Fruit fly (Drosophila melanogaster): ENCODE measurements around the gene CG7824.

Gene CG7824

DNA sequence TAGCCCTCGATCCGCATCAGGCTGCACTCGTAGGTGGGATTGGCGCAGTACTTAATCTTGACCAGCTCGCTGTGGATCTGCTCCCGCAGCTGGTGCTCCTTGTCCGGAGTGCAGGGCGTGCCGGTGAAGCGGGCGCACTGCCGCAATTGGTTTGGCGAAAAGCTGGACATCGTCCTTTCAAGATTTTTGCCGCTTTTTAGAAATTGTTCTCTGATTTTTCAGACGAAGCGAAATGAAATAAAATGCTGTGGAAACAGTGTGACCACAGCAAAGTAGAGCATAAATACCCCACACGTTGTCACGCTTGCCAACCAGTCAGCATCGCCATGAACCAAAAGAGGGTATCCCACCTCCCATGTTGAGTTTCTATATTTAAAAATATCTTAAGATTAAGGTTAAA, 1.5 kb downstream of the CG7824 start, which contains the start of gene dgt1 (continued):
- no peak for TF ChIP-seq CG7987 (GFP tag; optimal IDR thresholded peaks at IDR 0.05)
- no peak for TF ChIP-seq CkIIα-i1 (GFP tag; IDR thresholded peaks at IDR 0.05)
- TF ChIP-seq CG4328 (GFP tag; optimal IDR thresholded peaks at IDR 0.05), result no peak
- TF ChIP-seq CG18262 (tag; optimal IDR thresholded peaks at IDR 0.05), result no peak
- TF ChIP-seq aop (GFP tag; IDR thresholded peaks at IDR 0.05), result no peak
- no peak for TF ChIP-seq CG17612 (GFP tag; IDR thresholded peaks at IDR 0.05)
- no peak for TF ChIP-seq cg (GFP tag; optimal IDR thresholded peaks at IDR 0.05)
- no peak for TF ChIP-seq CG1024 (GFP tag; IDR thresholded peaks at IDR 0.05)
- TF ChIP-seq CG10147 (GFP tag; optimal IDR thresholded peaks at IDR 0.05), result no peak
- no peak for TF ChIP-seq CG15696 (tag; optimal IDR thresholded peaks at IDR 0.05)
- no peak for TF ChIP-seq az2 (GFP tag; optimal IDR thresholded peaks at IDR 0.05)
- no peak for TF ChIP-seq Ptx1 (GFP tag; IDR thresholded peaks at IDR 0.05)
- TF ChIP-seq Atf6 (GFP tag; IDR thresholded peaks at IDR 0.05), result no peak
- no peak for TF ChIP-seq toy (GFP tag; IDR thresholded peaks at IDR 0.05)
- TF ChIP-seq CG1647 (GFP tag; optimal IDR thresholded peaks at IDR 0.05), result no peak
- no peak for TF ChIP-seq gsb (GFP tag; IDR thresholded peaks at IDR 0.05)
- TF ChIP-seq HLH4C (GFP tag; IDR thresholded peaks at IDR 0.05; ENCODE audit: partially characterized antibody), result no peak
- TF ChIP-seq Dp (GFP tag; optimal IDR thresholded peaks at IDR 0.05), result peak; percentile 93
- TF ChIP-seq CG17912 (GFP tag; optimal IDR thresholded peaks at IDR 0.05), result no peak
- no peak for TF ChIP-seq Ada2b (GFP tag; IDR thresholded peaks at IDR 0.05)
- no peak for TF ChIP-seq oc (tag; optimal IDR thresholded peaks at IDR 0.05)
- no peak for TF ChIP-seq Pdp1 (GFP tag; optimal IDR thresholded peaks at IDR 0.05)
- TF ChIP-seq Vsx1 (GFP tag; optimal IDR thresholded peaks at IDR 0.05), result no peak
- no peak for TF ChIP-seq CG8089 (GFP tag; optimal IDR thresholded peaks at IDR 0.05)
- TF ChIP-seq HLH54F (GFP tag; optimal IDR thresholded peaks at IDR 0.05), result no peak
- TF ChIP-seq ham (GFP tag; IDR thresholded peaks at IDR 0.05), result no peak
- peak; percentile 41 for TF ChIP-seq CG17829 (tag; optimal IDR thresholded peaks at IDR 0.05)
- TF ChIP-seq zfh1 (GFP tag; IDR thresholded peaks at IDR 0.05), result no peak
- no peak for TF ChIP-seq dysf (GFP tag; IDR thresholded peaks at IDR 0.05)
- no peak for TF ChIP-seq otp (GFP tag; IDR thresholded peaks at IDR 0.05)
- TF ChIP-seq sug (tag; optimal IDR thresholded peaks at IDR 0.05), result no peak
- TF ChIP-seq lola (GFP tag; optimal IDR thresholded peaks at IDR 0.05), result no peak
- no peak for TF ChIP-seq sc (optimal IDR thresholded peaks at IDR 0.05)
- no peak for TF ChIP-seq sc (GFP tag; optimal IDR thresholded peaks at IDR 0.05)
- no peak for TF ChIP-seq klu (GFP tag; IDR thresholded peaks at IDR 0.05)
- TF ChIP-seq wdn (GFP tag; IDR thresholded peaks at IDR 0.05), result no peak
- no peak for TF ChIP-seq ttk (GFP tag; IDR thresholded peaks at IDR 0.05)
- TF ChIP-seq CG32532 (GFP tag; IDR thresholded peaks at IDR 0.05), result no peak
- TF ChIP-seq Taf1 (GFP tag; IDR thresholded peaks at IDR 0.05), result no peak
- TF ChIP-seq CG12236 (GFP tag; optimal IDR thresholded peaks at IDR 0.05), result no peak
- TF ChIP-seq row (GFP tag; IDR thresholded peaks at IDR 0.05), result no peak
- no peak for TF ChIP-seq CG12299 (tag; optimal IDR thresholded peaks at IDR 0.05)
- TF ChIP-seq Awh (GFP tag; IDR thresholded peaks at IDR 0.05), result no peak
- no peak for TF ChIP-seq Camta (GFP tag; optimal IDR thresholded peaks at IDR 0.05)
- no peak for TF ChIP-seq disco-r (GFP tag; optimal IDR thresholded peaks at IDR 0.05)
- TF ChIP-seq Bdp1 (GFP tag; optimal IDR thresholded peaks at IDR 0.05), result no peak
- no peak for TF ChIP-seq zf30C (GFP tag; optimal IDR thresholded peaks at IDR 0.05)
- no peak for TF ChIP-seq CG11093 (GFP tag; IDR thresholded peaks at IDR 0.05)
- no peak for TF ChIP-seq Mes4 (GFP tag; optimal IDR thresholded peaks at IDR 0.05)
- TF ChIP-seq ems (GFP tag; optimal IDR thresholded peaks at IDR 0.05), result peak; percentile 14
- no peak for TF ChIP-seq CG11456 (GFP tag; IDR thresholded peaks at IDR 0.05)
- TF ChIP-seq emc (GFP tag; optimal IDR thresholded peaks at IDR 0.05), result no peak
- no peak for TF ChIP-seq CG31224 (GFP tag; IDR thresholded peaks at IDR 0.05)
- TF ChIP-seq CG9932 (GFP tag; IDR thresholded peaks at IDR 0.05), result no peak
